Worm (Caenorhabditis elegans) whole organism, L1 larva: Measurements from ENCODE around the gene pho-1.

ENCODE experiments used
- blmp-1 ChIP-seq: fragments of 150-350 bp; optimal IDR thresholded peaks from 2 replicates; lab custom pipeline; 2014; ENCODE audit warnings: missing biosample characterization, missing genetic modification characterization
- nhr-77 ChIP-seq: fragments of 150-350 bp; optimal IDR thresholded peaks from 2 replicates; lab custom pipeline; 2014; ENCODE audit warnings: missing biosample characterization, missing genetic modification characterization
- skn-1 ChIP-seq: fragments of 150-350 bp; optimal IDR thresholded peaks from 2 replicates; lab custom pipeline; 2014; ENCODE audit warnings: missing biosample characterization, missing genetic modification characterization

ce11 chrII:5276736-5277135, 41.1 kb upstream of the pho-1 start:
- TF ChIP-seq skn-1 (tag; lab: Kevin White, UChicago) (no peak), nhr-77 (no peak), blmp-1 (no peak)
